Fruit fly (Drosophila melanogaster) whole organism, prepupa: Measurements from ENCODE around the gene Crz.

ENCODE experiments used
- Blimp-1 ChIP-seq: fragments of 200-800 bp; sonication (Bioruptor generic); optimal IDR thresholded peaks from 3 replicates; lab custom pipeline; 2017; ENCODE audit warnings: missing biosample characterization, missing genetic modification characterization, mild to moderate bottlenecking, moderate library complexity, missing genetic modification reagents
- CG31627 ChIP-seq: fragments of 200-800 bp; sonication (Bioruptor generic); optimal IDR thresholded peaks from 3 replicates; lab custom pipeline; 2016; ENCODE audit warnings: missing biosample characterization, missing genetic modification characterization
- CG6276 ChIP-seq: fragments of 200-800 bp; sonication (Bioruptor generic); optimal IDR thresholded peaks from 2 replicates; lab custom pipeline; 2017; ENCODE audit warnings: missing biosample characterization, mild to moderate bottlenecking, missing genetic modification characterization
- CG7368 ChIP-seq: fragments of 200-800 bp; sonication (Bioruptor generic); optimal IDR thresholded peaks from 3 replicates; lab custom pipeline; 2016; ENCODE audit warnings: missing biosample characterization, missing genetic modification characterization
- OdsH ChIP-seq: fragments of 200-800 bp; sonication (Bioruptor generic); optimal IDR thresholded peaks from 3 replicates; lab custom pipeline; 2016; ENCODE audit warnings: missing biosample characterization, missing genetic modification characterization
- spab ChIP-seq: fragments of 200-800 bp; sonication (Bioruptor generic); optimal IDR thresholded peaks from 2 replicates; lab custom pipeline; 2017; ENCODE audit warnings: missing biosample characterization, mild to moderate bottlenecking, missing genetic modification characterization, missing genetic modification reagents

DNA sequence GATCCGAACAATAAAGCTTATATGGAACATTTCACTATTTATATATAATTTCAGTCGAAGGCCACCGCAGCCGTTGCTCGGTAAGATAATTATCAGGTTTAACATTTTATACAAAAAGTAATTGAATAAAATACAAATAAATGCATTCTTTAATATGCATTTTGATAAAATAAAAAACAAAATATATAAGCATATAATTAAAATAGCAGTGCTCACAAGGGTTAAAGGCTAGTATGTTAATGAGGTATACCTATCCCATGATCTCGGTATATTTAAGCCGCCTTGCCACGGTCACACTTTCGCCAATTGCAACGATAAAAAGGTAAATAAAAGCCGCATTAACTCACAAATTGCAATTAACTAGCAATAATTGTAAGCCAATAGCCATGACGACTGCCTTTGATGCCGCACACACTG lies 5.8 kb upstream of the Crz start, which contains the start of gene Polr2I:
- TF ChIP-seq spab (GFP tag; lab: Kevin White, UChicago) (no peak), CG7368 (GFP tag; lab: Kevin White, UChicago) (no peak), Blimp-1 (GFP tag; lab: Kevin White, UChicago) (no peak), OdsH (GFP tag; lab: Kevin White, UChicago) (no peak), CG6276 (GFP tag; lab: Kevin White, UChicago) (no peak), CG31627 (GFP tag; lab: Kevin White, UChicago) (peak; percentile 27)
